Worm (Caenorhabditis elegans) whole organism, L4/young adult: Measurements from ENCODE around the gene nspb-2.
A peak's percentile ranks its signal among the peaks of the same experiment; 100 is the strongest.
"Not testable (repeated sequence)": the region's sequence is repeated elsewhere in the genome, so short reads cannot be mapped to it uniquely, and the experiment has no call there.

Experiments
- W03F9.2 ChIP-seq: fragments of 150-350 bp; optimal IDR thresholded peaks from 2 replicates; lab custom pipeline; 2014; ENCODE audit warnings: missing biosample characterization, missing genetic modification characterization
- dao-5 ChIP-seq: sonication (generic microtip); optimal IDR thresholded peaks from 2 replicates; lab custom pipeline; 2016; ENCODE audit warnings: missing genotype, missing genetic modification characterization, moderate library complexity, missing compliant biosample characterization
- him-1 ChIP-seq: sonication (generic microtip); optimal IDR thresholded peaks from 2 replicates; lab custom pipeline; 2016; ENCODE audit warnings: missing genotype, missing genetic modification reagents, missing genetic modification characterization, missing compliant biosample characterization

The nspb-2 gene

ce11 chrIV:6591010-6591746 lies at the start of gene nspb-2, which contains the start of gene nspb-1:
TSS of gene nspb-2 (plus strand) at chrIV:6591696.
TSS of gene nspb-1 (minus strand) at chrIV:6591110.
- TF ChIP-seq dao-5, W03F9.2, him-1 (tag; lab: Kevin White, UChicago): not testable (repeated sequence)

DNA sequence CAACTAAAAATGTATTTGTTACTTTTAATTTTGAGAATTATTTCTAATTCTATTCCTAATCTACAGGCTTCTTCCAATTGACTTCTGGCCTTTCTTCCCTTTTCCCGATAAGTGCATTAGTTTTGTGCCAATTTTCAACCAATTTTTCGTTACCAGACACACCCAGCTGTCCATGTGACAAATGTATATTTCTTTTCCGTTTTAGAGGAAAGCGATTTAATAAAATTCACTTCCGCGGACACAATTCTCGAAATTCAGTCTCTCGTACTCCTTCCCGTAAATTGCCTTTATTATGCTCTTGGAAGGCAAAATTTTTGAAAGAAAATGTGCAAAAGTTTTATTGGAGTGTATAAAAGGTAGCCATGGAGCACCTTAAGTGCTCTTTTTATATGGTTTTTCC lies 48.5 kb upstream of the nspb-2 start:
- TF ChIP-seq dao-5 (tag; lab: Kevin White, UChicago): no peak

- TF ChIP-seq dao-5 (tag; lab: Kevin White, UChicago): no peak
- no peak for TF ChIP-seq W03F9.2 (tag; lab: Kevin White, UChicago)
- no peak for TF ChIP-seq him-1 (tag; lab: Kevin White, UChicago)
Observed at ce11 chrIV:6547397-6547796, 44.1 kb upstream of the nspb-2 start.

- TF ChIP-seq him-1 (tag; lab: Kevin White, UChicago) (peak; percentile 61), W03F9.2 (tag; lab: Kevin White, UChicago) (peak; percentile 30), dao-5 (tag; lab: Kevin White, UChicago) (no peak)
Observed at ce11 chrIV:6548609-6549008, 42.9 kb upstream of the nspb-2 start, which contains the start of gene fan-1. TSS of gene fan-1 (plus strand) at chrIV:6548686.

DNA sequence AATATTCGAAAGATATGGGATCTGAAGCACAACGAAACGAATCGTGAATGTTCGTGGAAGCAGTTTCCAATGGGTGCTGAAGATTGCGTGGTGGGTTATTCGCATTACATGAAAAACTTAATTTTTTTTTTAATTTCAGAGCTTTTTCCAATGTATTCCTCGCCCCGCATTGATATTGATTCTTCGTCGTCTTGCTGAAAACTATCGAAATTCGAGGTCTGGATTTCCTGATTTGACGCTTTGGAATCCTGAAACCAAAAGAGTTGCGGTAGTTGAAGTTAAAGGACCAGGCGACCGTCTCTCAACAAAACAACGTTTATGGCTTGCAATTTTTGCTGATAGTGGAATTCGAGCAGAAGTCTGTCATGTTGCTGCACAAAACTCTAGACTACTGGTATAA lies 39.5 kb upstream of the nspb-2 start:
- TF ChIP-seq dao-5 (tag; lab: Kevin White, UChicago) (no peak), W03F9.2 (tag; lab: Kevin White, UChicago) (no peak), him-1 (tag; lab: Kevin White, UChicago) (no peak)

DNA sequence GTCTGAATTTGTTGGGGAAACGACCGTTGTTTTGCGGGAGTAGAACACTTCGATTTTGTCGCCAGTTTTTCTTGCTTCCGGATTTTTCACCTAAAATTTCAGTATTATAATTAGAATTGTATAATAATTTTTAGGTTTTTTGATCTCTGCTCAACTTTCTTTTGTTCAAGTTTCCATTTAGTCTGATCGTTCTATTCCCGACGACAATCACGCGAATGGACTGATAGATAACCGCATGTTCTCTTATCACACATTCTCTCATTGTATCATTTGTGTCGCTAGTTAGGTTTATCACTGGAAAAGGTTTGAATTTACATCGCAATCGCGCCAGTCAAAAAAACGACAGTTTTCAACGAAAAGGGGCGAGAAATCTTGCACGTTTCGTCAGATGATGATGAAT lies 36.6 kb upstream of the nspb-2 start:
- TF ChIP-seq W03F9.2 (tag; lab: Kevin White, UChicago) (no peak), dao-5 (tag; lab: Kevin White, UChicago) (no peak), him-1 (tag; lab: Kevin White, UChicago) (no peak)

ce11 chrIV:6555388-6556330 lies 35.8 kb upstream of the nspb-2 start, which contains the start of gene paqr-1:
TSS of gene paqr-1 (minus strand) at chrIV:6555438.
- TF ChIP-seq him-1 (tag; lab: Kevin White, UChicago) (no peak), W03F9.2 (tag; lab: Kevin White, UChicago) (no peak), dao-5 (tag; lab: Kevin White, UChicago) (no peak)

- TF ChIP-seq dao-5 (tag; lab: Kevin White, UChicago) (peak; percentile 9), him-1 (tag; lab: Kevin White, UChicago) (peak; percentile 45), W03F9.2 (tag; lab: Kevin White, UChicago) (peak; percentile 19)
Observed at ce11 chrIV:6556624-6557368, 34.7 kb upstream of the nspb-2 start, which contains the start of gene try-3. TSS of gene try-3 (plus strand) at chrIV:6557155.

ce11 chrIV:6560434-6560833 lies 31.1 kb upstream of the nspb-2 start, which contains the start of gene best-9:
TSS of gene best-9 (plus strand) at chrIV:6560734.
- TF ChIP-seq dao-5 (tag; lab: Kevin White, UChicago): no peak
- TF ChIP-seq W03F9.2 (tag; lab: Kevin White, UChicago): no peak
- TF ChIP-seq him-1 (tag; lab: Kevin White, UChicago): no peak

DNA sequence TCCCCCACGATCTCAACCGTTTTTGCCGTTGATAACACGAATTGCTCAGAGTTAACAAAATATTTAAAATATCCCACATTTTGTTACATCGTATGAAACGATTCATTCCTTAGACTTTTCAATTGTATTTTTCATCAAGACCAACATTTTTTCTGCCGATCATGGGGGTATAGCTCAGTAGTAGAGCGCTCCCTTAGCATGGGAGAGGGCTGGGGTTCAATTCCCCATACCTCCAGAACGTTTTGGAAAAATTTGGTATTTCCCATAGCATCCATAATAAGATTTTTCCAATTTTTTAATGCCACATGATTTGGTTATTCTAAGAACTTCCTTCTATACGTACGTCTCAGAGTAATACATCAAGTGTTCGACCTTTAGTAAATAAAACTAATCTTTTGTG lies 29.5 kb upstream of the nspb-2 start:
- TF ChIP-seq him-1 (tag; lab: Kevin White, UChicago) (no peak), W03F9.2 (tag; lab: Kevin White, UChicago) (no peak), dao-5 (tag; lab: Kevin White, UChicago) (no peak)

DNA sequence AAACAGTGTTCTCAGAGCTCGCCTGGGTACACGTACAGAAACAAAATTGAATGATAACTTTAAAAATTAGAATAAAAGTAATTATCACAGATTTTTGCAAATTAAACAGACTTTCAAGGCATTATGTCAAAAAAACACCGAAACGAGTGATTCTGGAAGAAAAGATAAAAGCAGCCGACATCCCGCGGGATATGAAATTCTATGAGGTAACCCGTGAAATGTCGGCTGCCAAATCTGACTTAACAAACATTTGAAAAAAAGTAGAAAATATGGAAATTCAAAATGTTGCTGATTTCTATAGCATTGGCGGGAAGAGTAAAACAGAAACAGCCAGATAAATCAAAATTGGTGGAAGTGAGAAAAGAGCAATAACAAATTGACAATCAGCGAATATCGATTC lies 25.9 kb upstream of the nspb-2 start:
- TF ChIP-seq dao-5 (tag; lab: Kevin White, UChicago) (no peak), him-1 (tag; lab: Kevin White, UChicago) (no peak), W03F9.2 (tag; lab: Kevin White, UChicago) (no peak)

- TF ChIP-seq him-1 (tag; lab: Kevin White, UChicago) (no peak), W03F9.2 (tag; lab: Kevin White, UChicago) (no peak), dao-5 (tag; lab: Kevin White, UChicago) (no peak)
Observed at ce11 chrIV:6572238-6572637, 19.3 kb upstream of the nspb-2 start, which contains the start of gene bicd-1. TSS of gene bicd-1 (minus strand) at chrIV:6572338.
